Worm (Caenorhabditis elegans) whole organism, midembryonic: ENCODE measurements around the gene ctsa-2.

Experiments
- T22C8.4 ChIP-seq: fragments of 200-800 bp; sonication (Bioruptor generic); IDR thresholded peaks from 2 replicates; pipeline ENCODE4 v1.3.6; 2022; ENCODE audit warnings: missing genetic modification characterization, missing compliant biosample characterization
- cog-1 ChIP-seq: sonication (generic microtip); optimal IDR thresholded peaks from 2 replicates; lab custom pipeline; 2016; ENCODE audit warnings: missing genetic modification characterization, missing compliant biosample characterization
- flt-1 ChIP-seq: fragments of 200-800 bp; sonication (Bioruptor generic); IDR thresholded peaks from 2 replicates; pipeline ENCODE4 v1.3.6; 2022; ENCODE audit warnings: missing genetic modification characterization, missing compliant biosample characterization
- klf-2 ChIP-seq: fragments of 200-800 bp; sonication (Bioruptor generic); conservative IDR thresholded peaks from 2 replicates; pipeline ENCODE4 v1.3.6; 2022; ENCODE audit warnings: missing genetic modification reagents, missing genetic modification characterization, missing compliant biosample characterization
- med-1 ChIP-seq: sonication (generic microtip); optimal IDR thresholded peaks from 2 replicates; lab custom pipeline; 2017; ENCODE audit warnings: missing genetic modification characterization, mild to moderate bottlenecking, missing compliant biosample characterization, antibody characterized with exemption, missing genetic modification reagents; ENCODE audit not compliant: insufficient read depth
- ref-1 ChIP-seq: fragments of 200-800 bp; sonication (Bioruptor generic); conservative IDR thresholded peaks from 2 replicates; pipeline ENCODE4 v1.3.6; 2022; ENCODE audit warnings: missing genetic modification reagents, missing genetic modification characterization, missing compliant biosample characterization
- tab-1 ChIP-seq: fragments of 200-800 bp; sonication (Bioruptor generic); IDR thresholded peaks from 2 replicates; pipeline ENCODE4 v1.3.6; 2022; ENCODE audit warnings: missing genetic modification characterization, missing compliant biosample characterization
- ztf-23 ChIP-seq: fragments of 200-800 bp; sonication (Bioruptor generic); IDR thresholded peaks from 2 replicates; pipeline ENCODE4 v1.3.6; 2022; ENCODE audit warnings: missing genetic modification reagents, missing genetic modification characterization, missing compliant biosample characterization
- ztf-29 ChIP-seq: fragments of 200-800 bp; sonication (Bioruptor generic); IDR thresholded peaks from 2 replicates; pipeline ENCODE4 v1.3.6; 2022; ENCODE audit warnings: missing genetic modification reagents, missing genetic modification characterization, missing compliant biosample characterization

DNA sequence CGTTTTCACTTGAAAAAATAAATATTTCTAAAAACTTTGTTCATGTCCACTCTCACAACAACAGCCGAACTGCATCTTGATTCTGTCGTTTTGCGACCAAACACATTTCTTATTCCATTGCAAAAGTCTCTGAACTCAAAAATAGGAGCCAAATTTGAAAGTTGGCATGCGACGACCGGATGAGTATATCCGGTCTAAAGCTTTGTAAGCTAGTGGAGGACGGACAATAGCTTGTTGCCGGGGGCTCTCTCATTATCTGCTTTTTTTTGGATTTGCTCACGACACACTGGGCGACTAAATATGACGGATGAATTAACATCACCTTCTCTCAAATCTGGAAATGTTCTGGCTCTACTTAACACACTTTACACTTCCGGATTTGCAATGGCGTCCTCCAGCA is 31.3 kb upstream of the ctsa-2 start, which contains the start of gene K04E7.1:
- TF ChIP-seq flt-1 (GFP tag; lab: Robert Waterston, UW) (no peak), cog-1 (tag; lab: Kevin White, UChicago) (no peak), ztf-23 (no peak), ref-1 (GFP tag; lab: Robert Waterston, UW) (no peak), klf-2 (GFP tag; lab: Robert Waterston, UW) (no peak), med-1 (GFP tag; lab: Kevin White, UChicago) (no peak), ztf-29 (no peak), tab-1 (GFP tag; lab: Robert Waterston, UW) (no peak), T22C8.4 (GFP tag; lab: Robert Waterston, UW) (no peak)
